Worm (Caenorhabditis elegans): ENCODE data around the gene C11G10.1.

- TF ChIP-seq hlh-30 (tag; optimal IDR thresholded peaks at IDR 0.05; ENCODE audit: insufficient read depth), result no peak
- TF ChIP-seq fkh-10 (GFP tag; optimal IDR thresholded peaks at IDR 0.05), result no peak
- no peak for TF ChIP-seq pag-3 (tag; optimal IDR thresholded peaks at IDR 0.05; ENCODE audit: borderline replicate concordance)
- TF ChIP-seq rnt-1 (tag; optimal IDR thresholded peaks at IDR 0.05), result no peak
- no peak for TF ChIP-seq ceh-2 (tag; optimal IDR thresholded peaks at IDR 0.05)
- no peak for TF ChIP-seq F13H6.1 (tag; optimal IDR thresholded peaks at IDR 0.05)
- TF ChIP-seq elt-2 (tag; optimal IDR thresholded peaks at IDR 0.05), result no peak
- TF ChIP-seq npax-4 (tag; optimal IDR thresholded peaks at IDR 0.05), result no peak
- TF ChIP-seq pha-4 (tag; optimal IDR thresholded peaks at IDR 0.05), result no peak
- TF ChIP-seq pqm-1 (tag; optimal IDR thresholded peaks at IDR 0.05), result no peak
- no peak for TF ChIP-seq T23F11.4 (GFP tag; optimal IDR thresholded peaks at IDR 0.05)
- TF ChIP-seq elt-4 (tag; optimal IDR thresholded peaks at IDR 0.05), result no peak
These were observed 33.4 kb downstream of the C11G10.1 start for ce11 chrX:15125138-15125537.
